Worm (Caenorhabditis elegans) whole organism, L1 larva: ENCODE results near the gene ZK673.5.

Source experiments
- C16A3.4 ChIP-seq: fragments of 150-350 bp; optimal IDR thresholded peaks from 2 replicates; lab custom pipeline; 2014; ENCODE audit warnings: missing biosample characterization, missing genetic modification characterization
- F16B12.6 ChIP-seq: fragments of 150-350 bp; optimal IDR thresholded peaks from 2 replicates; lab custom pipeline; 2014; ENCODE audit warnings: missing biosample characterization, missing genetic modification characterization
- Y116A8C.19 ChIP-seq: sonication (generic microtip); optimal IDR thresholded peaks from 2 replicates; lab custom pipeline; 2016; ENCODE audit warnings: missing compliant biosample characterization, missing genetic modification characterization, borderline replicate concordance
- ama-1 ChIP-seq: fragments of 150-350 bp; optimal IDR thresholded peaks from 2 replicates; lab custom pipeline; 2014
- blmp-1 ChIP-seq: fragments of 150-350 bp; optimal IDR thresholded peaks from 2 replicates; lab custom pipeline; 2014; ENCODE audit warnings: missing biosample characterization, missing genetic modification characterization
- ceh-63 ChIP-seq: fragments of 200-800 bp; sonication (Bioruptor generic); optimal IDR thresholded peaks from 2 replicates; lab custom pipeline; 2018; ENCODE audit warnings: mild to moderate bottlenecking, missing genetic modification characterization, missing compliant biosample characterization
- dpl-1 ChIP-seq, 3 experiments: fragments of 150-350 bp in 2 of 3; sonication (generic microtip) in 1 of 3; optimal IDR thresholded peaks; 2 replicates each; lab custom pipeline; 2014 to 2017; ENCODE audit warnings: missing biosample characterization in 3 of 3, missing genetic modification characterization in 3 of 3, missing genetic modification reagents in 3 of 3
- efl-1 ChIP-seq, 4 experiments: fragments of 150-350 bp; optimal IDR thresholded peaks in 3 of 4; peaks in 1 of 4; 1 replicate in 1 of 4; 2 replicates in 3 of 4; lab custom pipeline; 2014; ENCODE audit warnings: missing biosample characterization in 2 of 4, missing genetic modification characterization in 2 of 4, missing genetic modification reagents in 2 of 4
- efl-3 ChIP-seq: fragments of 200-800 bp; sonication (Bioruptor generic); optimal IDR thresholded peaks from 2 replicates; lab custom pipeline; 2018; ENCODE audit warnings: mild to moderate bottlenecking, missing genetic modification characterization, missing compliant biosample characterization
- ets-5 ChIP-seq: fragments of 200-800 bp; sonication (Bioruptor generic); IDR thresholded peaks from 2 replicates; pipeline ENCODE4 v1.3.6; 2022; ENCODE audit warnings: missing genetic modification characterization, missing compliant biosample characterization
- fkh-10 ChIP-seq: sonication (generic microtip); optimal IDR thresholded peaks from 2 replicates; lab custom pipeline; 2017; ENCODE audit warnings: missing biosample characterization, missing genetic modification reagents, missing genetic modification characterization
- fkh-8 ChIP-seq: sonication (generic microtip); optimal IDR thresholded peaks from 2 replicates; lab custom pipeline; 2016; ENCODE audit warnings: mild to moderate bottlenecking, missing genetic modification characterization, missing compliant biosample characterization
- hlh-4 ChIP-seq: sonication (generic microtip); optimal IDR thresholded peaks from 2 replicates; lab custom pipeline; 2016; ENCODE audit warnings: mild to moderate bottlenecking, missing genetic modification characterization, missing compliant biosample characterization
- irx-1 ChIP-seq: sonication (generic microtip); optimal IDR thresholded peaks from 2 replicates; lab custom pipeline; 2016; ENCODE audit warnings: missing genetic modification characterization, missing compliant biosample characterization
- jun-1 ChIP-seq: fragments of 150-350 bp; optimal IDR thresholded peaks from 2 replicates; lab custom pipeline; 2014; ENCODE audit warnings: missing biosample characterization, missing genetic modification reagents, missing genetic modification characterization
- lin-35 ChIP-seq, 2 experiments: fragments of 150-350 bp; optimal IDR thresholded peaks; 2 replicates each; lab custom pipeline; 2014; ENCODE audit warnings: missing biosample characterization in 2 of 2, missing genetic modification characterization in 2 of 2, missing genetic modification reagents in 2 of 2
- lir-3 ChIP-seq: sonication (generic microtip); optimal IDR thresholded peaks from 2 replicates; lab custom pipeline; 2016; ENCODE audit warnings: mild to moderate bottlenecking, missing genetic modification characterization, moderate library complexity, missing compliant biosample characterization; ENCODE audit not compliant: poor library complexity
- lsy-2 ChIP-seq, 2 experiments: fragments of 150-350 bp; optimal IDR thresholded peaks; 2 replicates each; lab custom pipeline; 2014; ENCODE audit warnings: missing biosample characterization in 2 of 2, missing genetic modification characterization in 2 of 2
- mab-9 ChIP-seq: fragments of 200-800 bp; sonication (Bioruptor generic); IDR thresholded peaks from 2 replicates; pipeline ENCODE4 v1.3.6; 2022; ENCODE audit warnings: missing genetic modification reagents, missing genetic modification characterization, missing compliant biosample characterization
- mdl-1 ChIP-seq, 2 experiments: fragments of 150-350 bp; optimal IDR thresholded peaks; 2 replicates each; lab custom pipeline; 2014 to 2017; ENCODE audit warnings: missing biosample characterization in 2 of 2, missing genetic modification characterization in 2 of 2, inconsistent platforms in 1 of 2
- mef-2 ChIP-seq: fragments of 150-350 bp; optimal IDR thresholded peaks from 2 replicates; lab custom pipeline; 2014; ENCODE audit warnings: missing biosample characterization, missing genetic modification characterization
- mep-1 ChIP-seq: fragments of 150-350 bp; optimal IDR thresholded peaks from 2 replicates; lab custom pipeline; 2014; ENCODE audit warnings: missing biosample characterization, missing genetic modification characterization
- nhr-11 ChIP-seq: fragments of 150-350 bp; optimal IDR thresholded peaks from 2 replicates; lab custom pipeline; 2014; ENCODE audit warnings: missing biosample characterization, missing genetic modification characterization
- nhr-12 ChIP-seq: sonication (generic microtip); optimal IDR thresholded peaks from 2 replicates; lab custom pipeline; 2017; ENCODE audit warnings: missing biosample characterization, missing genetic modification characterization
- nhr-20 ChIP-seq: sonication (generic microtip); optimal IDR thresholded peaks from 2 replicates; lab custom pipeline; 2016; ENCODE audit warnings: mild to moderate bottlenecking, missing genetic modification characterization, missing compliant biosample characterization
- nhr-47 ChIP-seq: sonication (generic microtip); optimal IDR thresholded peaks from 2 replicates; lab custom pipeline; 2016; ENCODE audit warnings: mild to moderate bottlenecking, missing genetic modification characterization, moderate library complexity, missing compliant biosample characterization
- nhr-71 ChIP-seq: sonication (generic microtip); optimal IDR thresholded peaks from 2 replicates; lab custom pipeline; 2016; ENCODE audit warnings: mild to moderate bottlenecking, missing genetic modification characterization, moderate library complexity, missing compliant biosample characterization
- nhr-76 ChIP-seq: sonication (generic microtip); optimal IDR thresholded peaks from 2 replicates; lab custom pipeline; 2017; ENCODE audit warnings: missing biosample characterization, missing genetic modification characterization
- nhr-85 ChIP-seq: sonication (generic microtip); peaks from one replicate; lab custom pipeline; 2016; ENCODE audit warnings: missing genetic modification characterization, inconsistent platforms, missing compliant biosample characterization
- pax-3 ChIP-seq: fragments of 200-800 bp; sonication (Bioruptor generic); optimal IDR thresholded peaks from 2 replicates; lab custom pipeline; 2018; ENCODE audit warnings: mild to moderate bottlenecking, missing genetic modification characterization, moderate library complexity, missing compliant biosample characterization
- pqm-1 ChIP-seq: sonication (generic microtip); optimal IDR thresholded peaks from 3 replicates; lab custom pipeline; 2017; ENCODE audit warnings: missing biosample characterization, missing genetic modification characterization
- rnt-1 ChIP-seq: sonication (generic microtip); optimal IDR thresholded peaks from 2 replicates; lab custom pipeline; 2016; ENCODE audit warnings: mild to moderate bottlenecking, missing genetic modification characterization, moderate library complexity, missing compliant biosample characterization
- skn-1 ChIP-seq: fragments of 150-350 bp; optimal IDR thresholded peaks from 2 replicates; lab custom pipeline; 2014; ENCODE audit warnings: missing biosample characterization, missing genetic modification characterization
- snu-23 ChIP-seq: sonication (generic microtip); optimal IDR thresholded peaks from 2 replicates; lab custom pipeline; 2016; ENCODE audit warnings: missing genetic modification characterization, missing compliant biosample characterization
- tbx-2 ChIP-seq: sonication (generic microtip); optimal IDR thresholded peaks from 2 replicates; lab custom pipeline; 2016; ENCODE audit warnings: missing genetic modification characterization, missing compliant biosample characterization
- unc-86 ChIP-seq: sonication (generic microtip); optimal IDR thresholded peaks from 2 replicates; lab custom pipeline; 2016; ENCODE audit warnings: missing genetic modification characterization, missing compliant biosample characterization
- xbp-1 ChIP-seq: sonication (generic microtip); optimal IDR thresholded peaks from 2 replicates; lab custom pipeline; 2016; ENCODE audit warnings: missing genetic modification characterization, missing compliant biosample characterization

The ZK673.5 gene

DNA sequence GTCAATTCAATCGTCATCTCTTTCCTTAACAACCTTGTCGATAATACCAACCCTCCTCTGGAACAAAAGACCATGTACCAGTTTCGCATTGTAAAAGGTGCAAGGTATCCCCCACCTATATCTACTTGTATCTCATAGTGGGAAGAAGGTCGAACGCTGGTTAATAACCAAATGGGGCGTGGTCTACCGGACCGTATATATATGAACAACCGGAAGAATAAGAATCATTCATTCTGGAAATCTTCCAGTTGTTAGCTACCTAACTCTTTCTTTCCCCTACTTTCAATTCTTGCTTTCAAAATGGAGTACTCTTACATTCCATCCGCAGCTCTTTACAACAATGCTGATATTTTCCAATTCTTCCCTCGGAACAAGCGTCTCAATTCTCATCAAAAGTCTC lies at the start of gene ZK673.5:
Gene ZK673.5 (plus strand): TSS at position 301 of the 400 bp plus-strand sequence.
- TF ChIP-seq nhr-76 (tag; lab: Kevin White, UChicago): no peak
- TF ChIP-seq nhr-12 (tag; lab: Kevin White, UChicago): no peak
- TF ChIP-seq unc-86 (tag; lab: Kevin White, UChicago): no peak
- TF ChIP-seq snu-23 (GFP tag; lab: Kevin White, UChicago): no peak
- no peak for TF ChIP-seq tbx-2
- TF ChIP-seq fkh-8 (tag; lab: Kevin White, UChicago): no peak

DNA sequence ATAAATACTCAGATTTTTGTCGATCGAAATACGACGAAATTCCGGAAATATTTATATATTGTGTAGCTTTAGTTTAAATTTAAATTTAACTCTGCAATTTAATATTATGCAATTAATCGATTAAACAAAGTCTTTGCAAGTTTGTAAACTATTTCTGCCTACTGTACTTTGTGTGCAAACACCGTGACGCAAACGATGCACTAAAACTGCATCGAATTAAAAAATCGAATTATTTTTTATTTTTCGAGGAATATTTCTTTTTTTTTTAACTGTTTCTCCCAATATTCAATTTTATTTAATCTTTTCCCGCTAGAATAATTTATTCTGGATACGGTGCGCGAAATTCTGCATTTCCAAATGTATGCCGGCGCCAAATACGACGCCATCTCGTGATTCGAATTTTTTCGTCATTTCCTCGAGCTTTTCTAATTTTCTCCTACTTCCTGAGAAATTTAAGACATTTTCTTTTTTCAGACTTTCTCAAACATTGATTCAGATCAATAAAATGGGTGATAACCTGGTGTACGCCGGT lies 44.9 kb upstream of the ZK673.5 start, which contains the start of gene eif-2A:
Gene eif-2A (plus strand): TSS at position 469 of the 532 bp plus-strand sequence.
- TF ChIP-seq mdl-1 (tag; optimal IDR thresholded peaks at IDR 0.05; lab: Kevin White, UChicago) (no peak), nhr-76 (tag; lab: Kevin White, UChicago) (no peak), ama-1 (lab: Kevin White, UChicago) (no peak), lin-35 (GFP tag; optimal IDR thresholded peaks at IDR 0.05; lab: Kevin White, UChicago) (peak; percentile 25 to 41), mep-1 (tag; lab: Kevin White, UChicago) (peak; percentile 50), blmp-1 (tag; lab: Kevin White, UChicago) (peak; percentile 42), nhr-71 (peak; percentile 21), lsy-2 (tag; optimal IDR thresholded peaks at IDR 0.05; lab: Kevin White, UChicago) (peak; percentile 79 to 97), F16B12.6 (tag; lab: Kevin White, UChicago) (peak; percentile 75), dpl-1 (GFP tag; optimal IDR thresholded peaks at IDR 0.05; lab: Kevin White, UChicago) (peak; percentile 23 to 61 (median 38)), mab-9 (GFP tag; lab: Robert Waterston, UW) (no peak), efl-1 (optimal IDR thresholded peaks at IDR 0.05; lab: Kevin White, UChicago) (peak in 1 of 2 experiments; percentile 44), efl-1 (GFP tag; optimal IDR thresholded peaks at IDR 0.05 in 1 of 2; lab: Kevin White, UChicago) (peak in 1 of 2 experiments; percentile 50), C16A3.4 (peak; percentile 5), nhr-47 (tag; lab: Kevin White, UChicago) (peak; percentile 7), snu-23 (GFP tag; lab: Kevin White, UChicago) (peak; percentile 15), nhr-11 (tag; lab: Kevin White, UChicago) (no peak), nhr-20 (tag; lab: Kevin White, UChicago) (no peak)

DNA sequence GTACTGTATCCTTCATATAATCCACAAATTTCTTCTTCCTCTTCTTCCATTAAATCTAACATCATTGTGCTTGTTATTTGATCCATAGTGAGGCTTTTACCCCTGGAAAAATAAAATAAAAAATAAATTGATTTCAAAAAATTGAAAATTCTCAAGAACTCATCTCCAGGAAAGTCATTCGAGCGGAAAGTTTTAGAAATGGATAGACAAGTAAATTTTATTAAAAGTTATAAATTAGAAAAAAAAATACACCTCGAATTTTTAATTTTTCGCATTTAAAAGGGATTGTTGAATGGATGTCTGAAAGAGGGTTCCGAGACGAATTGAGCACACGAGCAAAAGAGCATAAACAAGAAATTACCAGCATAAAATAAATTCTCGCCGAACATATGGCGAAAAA lies 39.4 kb upstream of the ZK673.5 start, which contains the start of gene frpr-21:
Gene frpr-21 (minus strand): TSS at position 101 of the 400 bp plus-strand sequence.
- TF ChIP-seq skn-1 (no peak), lir-3 (no peak), pax-3 (tag; lab: Kevin White, UChicago) (no peak)

- TF ChIP-seq efl-3 (GFP tag; lab: Kevin White, UChicago) (no peak), snu-23 (GFP tag; lab: Kevin White, UChicago) (no peak), mef-2 (tag; lab: Kevin White, UChicago) (no peak), nhr-85 (tag; lab: Kevin White, UChicago) (no peak), hlh-4 (no peak), rnt-1 (tag; lab: Kevin White, UChicago) (no peak), unc-86 (tag; lab: Kevin White, UChicago) (no peak), nhr-76 (tag; lab: Kevin White, UChicago) (no peak), jun-1 (tag; lab: Kevin White, UChicago) (no peak), irx-1 (tag; lab: Kevin White, UChicago) (no peak), fkh-10 (GFP tag; lab: Kevin White, UChicago) (no peak), tbx-2 (no peak), pqm-1 (tag; lab: Kevin White, UChicago) (no peak), Y116A8C.19 (no peak), xbp-1 (tag; lab: Kevin White, UChicago) (no peak), ets-5 (GFP tag; lab: Robert Waterston, UW) (no peak), ceh-63 (no peak)
Observed at ce11 chrII:10435836-10436235, 25.5 kb upstream of the ZK673.5 start, which contains the start of gene cut-4. TSS of gene cut-4 (plus strand) at chrII:10436136.
